In genomic region chr3R:30709270-30709669, dm6 we compare ENCODE assay signal across 1 fruit fly cellular context.
TF ChIP-seq lines count a peak whose summit lies in the region.

No protein-coding gene starts in this region.

TF ChIP-seq in whole organism, embryonic, 481 proteins besides CTCF, POLR2A, EP300 and RAD21 (continued from another document and continues in another):
- TF ChIP-seq BtbVII (GFP tag; optimal IDR thresholded peaks at IDR 0.05; lab: Kevin White, UChicago) (no peak), CG10366 (GFP tag; IDR thresholded peaks at IDR 0.05; lab: Robert Waterston, UW) (no peak; the same call in 1 of the 2 replicates), Fer1 (GFP tag; optimal IDR thresholded peaks at IDR 0.05; lab: Kevin White, UChicago) (no peak), Atf6 (GFP tag; IDR thresholded peaks at IDR 0.05; lab: Robert Waterston, UW) (no peak), lmd (GFP tag; IDR thresholded peaks at IDR 0.05; lab: Robert Waterston, UW) (peak; percentile 21; the same call in 1 of the 2 replicates), CG8944 (GFP tag; optimal IDR thresholded peaks at IDR 0.05; lab: Kevin White, UChicago) (no peak), trh (GFP tag; optimal IDR thresholded peaks at IDR 0.05; lab: Kevin White, UChicago) (no peak), CG18476 (GFP tag; optimal IDR thresholded peaks at IDR 0.05; lab: Kevin White, UChicago) (no peak), CG4820 (GFP tag; optimal IDR thresholded peaks at IDR 0.05; lab: Kevin White, UChicago) (peak; percentile 3), CG30020 (tag; optimal IDR thresholded peaks at IDR 0.05; lab: Kevin White, UChicago) (no peak), Dbx (GFP tag; IDR thresholded peaks at IDR 0.05; lab: Robert Waterston, UW) (0 out of 3 replicates have a peak, but pooled peaks have one; percentile 37), CG10431 (GFP tag; optimal IDR thresholded peaks at IDR 0.05; lab: Kevin White, UChicago) (no peak), CG11398 (GFP tag; optimal IDR thresholded peaks at IDR 0.05; lab: Kevin White, UChicago) (no peak), dmrt99B (tag; optimal IDR thresholded peaks at IDR 0.05; lab: Kevin White, UChicago) (peak; percentile 33), CG13624 (GFP tag; optimal IDR thresholded peaks at IDR 0.05; lab: Kevin White, UChicago) (no peak), sens (GFP tag; lab: Kevin White, UChicago) (peak; percentile 74), D19A (tag; optimal IDR thresholded peaks at IDR 0.05; lab: Kevin White, UChicago) (no peak), CG6765 (GFP tag; optimal IDR thresholded peaks at IDR 0.05; lab: Kevin White, UChicago) (no peak), Camta (GFP tag; optimal IDR thresholded peaks at IDR 0.05; lab: Kevin White, UChicago) (no peak), MTF-1 (GFP tag; optimal IDR thresholded peaks at IDR 0.05; lab: Kevin White, UChicago; ENCODE audit: borderline replicate concordance) (no peak), lab (GFP tag; optimal IDR thresholded peaks at IDR 0.05; lab: Kevin White, UChicago) (peak; percentile 45), CoRest (tag; optimal IDR thresholded peaks at IDR 0.05; lab: Kevin White, UChicago) (no peak), Hey (tag; optimal IDR thresholded peaks at IDR 0.05; lab: Kevin White, UChicago) (no peak), CG11695 (GFP tag; IDR thresholded peaks at IDR 0.05; lab: Robert Waterston, UW) (0 out of 3 replicates have a peak, but pooled peaks have one; percentile 25), ato (GFP tag; IDR thresholded peaks at IDR 0.05; lab: Robert Waterston, UW; ENCODE audit: partially characterized antibody) (no peak), bsh (GFP tag; optimal IDR thresholded peaks at IDR 0.05; lab: Kevin White, UChicago) (peak in 1 of 2 experiments; percentile 19), CG17568 (GFP tag; optimal IDR thresholded peaks at IDR 0.05; lab: Kevin White, UChicago) (no peak), CG4328 (GFP tag; optimal IDR thresholded peaks at IDR 0.05; lab: Kevin White, UChicago) (no peak), tx (GFP tag; optimal IDR thresholded peaks at IDR 0.05; lab: Kevin White, UChicago) (no peak), CG6689 (GFP tag; IDR thresholded peaks at IDR 0.05; lab: Robert Waterston, UW) (0 out of 2 replicates have a peak, but pooled peaks have one; percentile 29), CG8765 (GFP tag; IDR thresholded peaks at IDR 0.05; lab: Robert Waterston, UW) (0 out of 2 replicates have a peak, but pooled peaks have one; percentile 26), CG33557 (GFP tag; optimal IDR thresholded peaks at IDR 0.05; lab: Kevin White, UChicago) (no peak), tin (GFP tag; optimal IDR thresholded peaks at IDR 0.05; lab: Kevin White, UChicago) (peak; percentile 19), MESR4 (GFP tag; optimal IDR thresholded peaks at IDR 0.05; lab: Kevin White, UChicago) (no peak), sisA (GFP tag; IDR thresholded peaks at IDR 0.05; lab: Robert Waterston, UW) (peak; percentile 50), ranshi (GFP tag; IDR thresholded peaks at IDR 0.05; lab: Robert Waterston, UW) (peak; percentile 59; the same call in 1 of the 2 replicates), croc (GFP tag; conservative IDR thresholded peaks at IDR 0.05; lab: Robert Waterston, UW) (no peak), tgo (GFP tag; IDR thresholded peaks at IDR 0.05; lab: Robert Waterston, UW) (no peak), toy (GFP tag; IDR thresholded peaks at IDR 0.05; lab: Robert Waterston, UW) (no peak), Xrp1 (GFP tag; IDR thresholded peaks at IDR 0.05; lab: Robert Waterston, UW) (peak; percentile 29; the same call in 1 of the 2 replicates), ems (GFP tag; optimal IDR thresholded peaks at IDR 0.05; lab: Kevin White, UChicago) (no peak), CHES-1-like (GFP tag; optimal IDR thresholded peaks at IDR 0.05; lab: Kevin White, UChicago) (no peak), yki (optimal IDR thresholded peaks at IDR 0.05; lab: Kevin White, UChicago) (no peak), sqz (GFP tag; optimal IDR thresholded peaks at IDR 0.05; lab: Kevin White, UChicago) (no peak), HHEX (GFP tag; optimal IDR thresholded peaks at IDR 0.05; lab: Kevin White, UChicago) (peak; percentile 27), CG30431 (GFP tag; optimal IDR thresholded peaks at IDR 0.05; lab: Kevin White, UChicago) (peak; percentile 3), sob (GFP tag; IDR thresholded peaks at IDR 0.05; lab: Robert Waterston, UW) (no peak), Gsc (GFP tag; IDR thresholded peaks at IDR 0.05; lab: Robert Waterston, UW) (no peak), Taf1 (GFP tag; IDR thresholded peaks at IDR 0.05; lab: Robert Waterston, UW) (no peak), CG3163 (GFP tag; optimal IDR thresholded peaks at IDR 0.05; lab: Kevin White, UChicago) (no peak), gcm (GFP tag; optimal IDR thresholded peaks at IDR 0.05; lab: Kevin White, UChicago) (no peak), CG7839 (tag; optimal IDR thresholded peaks at IDR 0.05; lab: Kevin White, UChicago) (peak; percentile 6), prd (optimal IDR thresholded peaks at IDR 0.05; lab: Kevin White, UChicago) (no peak), prd (GFP tag; IDR thresholded peaks at IDR 0.05; lab: Robert Waterston, UW) (peak; percentile 60; the same call in 2 of the 3 replicates), MBD-R2 (GFP tag; IDR thresholded peaks at IDR 0.05; lab: Robert Waterston, UW) (no peak), phol (tag; optimal IDR thresholded peaks at IDR 0.05; lab: Kevin White, UChicago) (peak; percentile 6), stwl (tag; optimal IDR thresholded peaks at IDR 0.05; lab: Kevin White, UChicago) (no peak), CG11093 (GFP tag; IDR thresholded peaks at IDR 0.05; lab: Robert Waterston, UW) (no peak), CG7556 (GFP tag; optimal IDR thresholded peaks at IDR 0.05; lab: Kevin White, UChicago) (peak; percentile 6), CG2116 (GFP tag; optimal IDR thresholded peaks at IDR 0.05; lab: Kevin White, UChicago) (no peak), CG6272 (GFP tag; IDR thresholded peaks at IDR 0.05; lab: Robert Waterston, UW) (no peak), Adf1 (GFP tag; IDR thresholded peaks at IDR 0.05; lab: Robert Waterston, UW) (no peak), tio (GFP tag; optimal IDR thresholded peaks at IDR 0.05; lab: Kevin White, UChicago) (no peak), exex (tag; optimal IDR thresholded peaks at IDR 0.05; lab: Kevin White, UChicago) (no peak), shn (GFP tag; optimal IDR thresholded peaks at IDR 0.05; lab: Kevin White, UChicago) (no peak), Ptx1 (GFP tag; IDR thresholded peaks at IDR 0.05; lab: Robert Waterston, UW) (peak; percentile 35; the same call in 1 of the 2 replicates), CG3281 (GFP tag; optimal IDR thresholded peaks at IDR 0.05; lab: Kevin White, UChicago) (peak; percentile 6), CkIIα-i1 (GFP tag; IDR thresholded peaks at IDR 0.05; lab: Robert Waterston, UW) (no peak), sug (tag; optimal IDR thresholded peaks at IDR 0.05; lab: Kevin White, UChicago) (no peak), CG18764 (GFP tag; optimal IDR thresholded peaks at IDR 0.05; lab: Kevin White, UChicago) (no peak), CG34376 (GFP tag; optimal IDR thresholded peaks at IDR 0.05; lab: Kevin White, UChicago) (no peak), Usf (GFP tag; optimal IDR thresholded peaks at IDR 0.05; lab: Kevin White, UChicago) (no peak), zen (tag; optimal IDR thresholded peaks at IDR 0.05; lab: Kevin White, UChicago) (no peak), CG12155 (GFP tag; optimal IDR thresholded peaks at IDR 0.05; lab: Kevin White, UChicago) (peak; percentile 4), Ravus (GFP tag; IDR thresholded peaks at IDR 0.05; lab: Robert Waterston, UW) (no peak), Dip2 (GFP tag; IDR thresholded peaks at IDR 0.05; lab: Robert Waterston, UW) (no peak), chm (GFP tag; IDR thresholded peaks at IDR 0.05; lab: Robert Waterston, UW) (no peak), Blimp-1 (GFP tag; optimal IDR thresholded peaks at IDR 0.05; lab: Kevin White, UChicago) (peak; percentile 23), CG18599 (GFP tag; optimal IDR thresholded peaks at IDR 0.05; lab: Kevin White, UChicago) (peak; percentile 65), CG17802 (tag; optimal IDR thresholded peaks at IDR 0.05; lab: Kevin White, UChicago) (no peak), CG6854 (GFP tag; optimal IDR thresholded peaks at IDR 0.05; lab: Kevin White, UChicago) (no peak), Ada2b (GFP tag; IDR thresholded peaks at IDR 0.05; lab: Robert Waterston, UW) (peak; percentile 29; the same call in 1 of the 2 replicates), CG13775 (GFP tag; optimal IDR thresholded peaks at IDR 0.05; lab: Kevin White, UChicago) (no peak), CG17829 (tag; optimal IDR thresholded peaks at IDR 0.05; lab: Kevin White, UChicago) (no peak), CG1024 (GFP tag; IDR thresholded peaks at IDR 0.05; lab: Robert Waterston, UW) (no peak), fd96Cb (tag; optimal IDR thresholded peaks at IDR 0.05; lab: Kevin White, UChicago) (peak; percentile 1), ssp (GFP tag; IDR thresholded peaks at IDR 0.05; lab: Robert Waterston, UW) (peak; percentile 15; the same call in 1 of the 2 replicates), hbn (GFP tag; IDR thresholded peaks at IDR 0.05; lab: Robert Waterston, UW; ENCODE audit: partially characterized antibody) (no peak), Opbp (GFP tag; IDR thresholded peaks at IDR 0.05; lab: Robert Waterston, UW; ENCODE audit: partially characterized antibody) (no peak), her (GFP tag; optimal IDR thresholded peaks at IDR 0.05; lab: Kevin White, UChicago) (no peak), Doc3 (GFP tag; IDR thresholded peaks at IDR 0.05; lab: Robert Waterston, UW; ENCODE audit: partially characterized antibody) (no peak), Sox102F (GFP tag; optimal IDR thresholded peaks at IDR 0.05; lab: Kevin White, UChicago) (peak; percentile 31), Hr51 (GFP tag; optimal IDR thresholded peaks at IDR 0.05; lab: Kevin White, UChicago) (peak in 1 of 2 experiments; percentile 1), dimm (GFP tag; IDR thresholded peaks at IDR 0.05; lab: Robert Waterston, UW) (no peak), YL-1 (GFP tag; optimal IDR thresholded peaks at IDR 0.05; lab: Kevin White, UChicago) (no peak), row (GFP tag; IDR thresholded peaks at IDR 0.05; lab: Robert Waterston, UW) (peak; percentile 57; the same call in 2 of the 3 replicates), Xbp1 (GFP tag; optimal IDR thresholded peaks at IDR 0.05; lab: Kevin White, UChicago) (no peak), CG4424 (GFP tag; optimal IDR thresholded peaks at IDR 0.05; lab: Kevin White, UChicago) (peak; percentile 16), CG3726 (GFP tag; IDR thresholded peaks at IDR 0.05; lab: Robert Waterston, UW) (no peak), Ets65A (GFP tag; lab: Kevin White, UChicago) (peak; percentile 77), zfh1 (GFP tag; IDR thresholded peaks at IDR 0.05; lab: Robert Waterston, UW) (no peak), Atf3 (GFP tag; optimal IDR thresholded peaks at IDR 0.05; lab: Kevin White, UChicago) (no peak), CG10565 (GFP tag; optimal IDR thresholded peaks at IDR 0.05; lab: Kevin White, UChicago) (no peak), az2 (GFP tag; optimal IDR thresholded peaks at IDR 0.05; lab: Kevin White, UChicago) (no peak), mam (GFP tag; optimal IDR thresholded peaks at IDR 0.05; lab: Kevin White, UChicago) (no peak), hkb (optimal IDR thresholded peaks at IDR 0.05; lab: Kevin White, UChicago) (no peak), hkb (GFP tag; IDR thresholded peaks at IDR 0.05; lab: Robert Waterston, UW) (no peak), ewg (GFP tag; optimal IDR thresholded peaks at IDR 0.05; lab: Kevin White, UChicago) (no peak), inv (GFP tag; IDR thresholded peaks at IDR 0.05; lab: Robert Waterston, UW; ENCODE audit: partially characterized antibody) (no peak), peb (GFP tag; IDR thresholded peaks at IDR 0.05; lab: Robert Waterston, UW) (no peak), ara (GFP tag; IDR thresholded peaks at IDR 0.05; lab: Robert Waterston, UW) (peak; percentile 41; the same call in 1 of the 2 replicates), nmo (GFP tag; optimal IDR thresholded peaks at IDR 0.05; lab: Kevin White, UChicago) (peak; percentile 5), Nf-YC (tag; optimal IDR thresholded peaks at IDR 0.05; lab: Kevin White, UChicago) (no peak), pum (GFP tag; optimal IDR thresholded peaks at IDR 0.05; lab: Kevin White, UChicago) (no peak), Sry-δ (GFP tag; optimal IDR thresholded peaks at IDR 0.05; lab: Kevin White, UChicago) (no peak), CG4404 (GFP tag; IDR thresholded peaks at IDR 0.05; lab: Robert Waterston, UW) (0 out of 2 replicates have a peak, but pooled peaks have one; percentile 13), CG11696 (GFP tag; IDR thresholded peaks at IDR 0.05; lab: Robert Waterston, UW) (no peak), Chrac-16 (GFP tag; optimal IDR thresholded peaks at IDR 0.05; lab: Kevin White, UChicago) (peak; percentile 11), lilli (GFP tag; optimal IDR thresholded peaks at IDR 0.05; lab: Kevin White, UChicago) (peak; percentile 10), pb (GFP tag; optimal IDR thresholded peaks at IDR 0.05; lab: Kevin White, UChicago) (no peak), CG14860 (GFP tag; IDR thresholded peaks at IDR 0.05; lab: Robert Waterston, UW; ENCODE audit: partially characterized antibody) (no peak), zfh2 (GFP tag; optimal IDR thresholded peaks at IDR 0.05; lab: Kevin White, UChicago) (no peak), Dll (GFP tag; IDR thresholded peaks at IDR 0.05; lab: Robert Waterston, UW; ENCODE audit: partially characterized antibody) (no peak), dysf (GFP tag; IDR thresholded peaks at IDR 0.05; lab: Robert Waterston, UW) (peak; percentile 42; the same call in 1 of the 3 replicates), Atf-2 (GFP tag; optimal IDR thresholded peaks at IDR 0.05; lab: Kevin White, UChicago) (no peak), da (GFP tag; optimal IDR thresholded peaks at IDR 0.05; lab: Kevin White, UChicago) (no peak), CG17328 (GFP tag; IDR thresholded peaks at IDR 0.05; lab: Robert Waterston, UW) (peak; percentile 10; the same call in 1 of the 2 replicates), gfzf (GFP tag; optimal IDR thresholded peaks at IDR 0.05; lab: Kevin White, UChicago) (no peak), Meics (GFP tag; optimal IDR thresholded peaks at IDR 0.05; lab: Kevin White, UChicago) (peak; percentile 23), CG12391 (tag; optimal IDR thresholded peaks at IDR 0.05; lab: Kevin White, UChicago) (peak; percentile 8), CG30403 (GFP tag; optimal IDR thresholded peaks at IDR 0.05; lab: Kevin White, UChicago) (no peak), CG33213 (GFP tag; optimal IDR thresholded peaks at IDR 0.05; lab: Kevin White, UChicago) (no peak), CG11723 (GFP tag; optimal IDR thresholded peaks at IDR 0.05; lab: Kevin White, UChicago) (no peak), CG43689 (GFP tag; IDR thresholded peaks at IDR 0.05; lab: Robert Waterston, UW) (no peak)
